Worm (Caenorhabditis elegans) whole organism, late embryonic: ENCODE data around the gene srx-114.

ENCODE experiments used
- C08G9.2 ChIP-seq: sonication (generic microtip); optimal IDR thresholded peaks from 2 replicates; lab custom pipeline; 2016; ENCODE audit warnings: mild to moderate bottlenecking, missing genetic modification characterization, moderate library complexity, missing compliant biosample characterization
- K02D7.2 ChIP-seq: sonication (generic microtip); optimal IDR thresholded peaks from 2 replicates; lab custom pipeline; 2017; ENCODE audit warnings: mild to moderate bottlenecking, missing genetic modification characterization, missing compliant biosample characterization
- Y22D7AL.16 ChIP-seq: sonication (generic microtip); optimal IDR thresholded peaks from 2 replicates; lab custom pipeline; 2016; ENCODE audit warnings: missing genetic modification characterization, missing compliant biosample characterization
- ahr-1 ChIP-seq: sonication (generic microtip); optimal IDR thresholded peaks from 2 replicates; lab custom pipeline; 2016; ENCODE audit warnings: missing genetic modification characterization, missing compliant biosample characterization
- ama-1 ChIP-seq: fragments of 150-350 bp; optimal IDR thresholded peaks from 2 replicates; lab custom pipeline; 2014
- ceh-6 ChIP-seq: fragments of 200-800 bp; sonication (Bioruptor generic); optimal IDR thresholded peaks from 2 replicates; lab custom pipeline; 2018; ENCODE audit warnings: mild to moderate bottlenecking, missing genetic modification characterization, missing compliant biosample characterization
- elt-4 ChIP-seq: sonication (generic microtip); optimal IDR thresholded peaks from 2 replicates; lab custom pipeline; 2016; ENCODE audit warnings: missing genetic modification characterization, missing compliant biosample characterization
- nfya-1 ChIP-seq: sonication (generic microtip); optimal IDR thresholded peaks from 2 replicates; lab custom pipeline; 2017; ENCODE audit warnings: missing genetic modification characterization, mild to moderate bottlenecking, missing compliant biosample characterization, antibody characterized with exemption, moderate library complexity
- pqm-1 ChIP-seq: sonication (generic microtip); optimal IDR thresholded peaks from 2 replicates; lab custom pipeline; 2016; ENCODE audit warnings: missing genetic modification characterization, missing compliant biosample characterization
- pros-1 ChIP-seq: fragments of 150-350 bp; optimal IDR thresholded peaks from 2 replicates; lab custom pipeline; 2014; ENCODE audit warnings: missing biosample characterization, missing genetic modification reagents, missing genetic modification characterization
- sox-2 ChIP-seq: fragments of 200-800 bp; sonication (Bioruptor generic); IDR thresholded peaks from 2 replicates; pipeline ENCODE4 v1.3.6; 2022; ENCODE audit warnings: missing genetic modification reagents, missing genetic modification characterization, missing compliant biosample characterization
- sox-4 ChIP-seq: sonication (generic microtip); optimal IDR thresholded peaks from 2 replicates; lab custom pipeline; 2017; ENCODE audit warnings: mild to moderate bottlenecking, missing genetic modification characterization, inconsistent platforms, missing compliant biosample characterization
- tbx-2 ChIP-seq: sonication (generic microtip); optimal IDR thresholded peaks from 2 replicates; lab custom pipeline; 2016; ENCODE audit warnings: missing genetic modification characterization, missing compliant biosample characterization
- unc-86 ChIP-seq: sonication (generic microtip); optimal IDR thresholded peaks from 2 replicates; lab custom pipeline; 2016; ENCODE audit warnings: missing genetic modification characterization, missing compliant biosample characterization

- TF ChIP-seq tbx-2 (tag; lab: Kevin White, UChicago), result no peak
- no peak for TF ChIP-seq pqm-1 (tag; lab: Kevin White, UChicago)
- TF ChIP-seq elt-4 (tag; lab: Kevin White, UChicago), result no peak
- TF ChIP-seq unc-86, result no peak
- no peak for TF ChIP-seq nfya-1
- no peak for TF ChIP-seq pros-1 (tag; lab: Kevin White, UChicago)
- TF ChIP-seq C08G9.2 (tag; lab: Kevin White, UChicago), result no peak
- TF ChIP-seq Y22D7AL.16 (tag; lab: Kevin White, UChicago), result no peak
- no peak for TF ChIP-seq ahr-1 (tag; lab: Kevin White, UChicago)
- TF ChIP-seq ama-1 (lab: Kevin White, UChicago), result no peak
- TF ChIP-seq sox-2, result no peak
- no peak for TF ChIP-seq ceh-6
- TF ChIP-seq sox-4 (tag; lab: Kevin White, UChicago), result no peak
- TF ChIP-seq K02D7.2 (tag; lab: Kevin White, UChicago), result no peak
These were observed 20.6 kb upstream of the srx-114 start, which contains the start of gene dhs-5 for ce11 chrII:5453547-5453946.
